Worm (Caenorhabditis elegans) whole organism, midembryonic: Measurements from ENCODE around the gene xpo-1.

Experiments used
- T22C8.4 ChIP-seq: fragments of 200-800 bp; sonication (Bioruptor generic); IDR thresholded peaks from 2 replicates; pipeline ENCODE4 v1.3.6; 2022; ENCODE audit warnings: missing genetic modification characterization, missing compliant biosample characterization
- cog-1 ChIP-seq: sonication (generic microtip); optimal IDR thresholded peaks from 2 replicates; lab custom pipeline; 2016; ENCODE audit warnings: missing genetic modification characterization, missing compliant biosample characterization
- flt-1 ChIP-seq: fragments of 200-800 bp; sonication (Bioruptor generic); IDR thresholded peaks from 2 replicates; pipeline ENCODE4 v1.3.6; 2022; ENCODE audit warnings: missing genetic modification characterization, missing compliant biosample characterization
- klf-2 ChIP-seq: fragments of 200-800 bp; sonication (Bioruptor generic); conservative IDR thresholded peaks from 2 replicates; pipeline ENCODE4 v1.3.6; 2022; ENCODE audit warnings: missing genetic modification reagents, missing genetic modification characterization, missing compliant biosample characterization
- med-1 ChIP-seq: sonication (generic microtip); optimal IDR thresholded peaks from 2 replicates; lab custom pipeline; 2017; ENCODE audit warnings: missing genetic modification characterization, mild to moderate bottlenecking, missing compliant biosample characterization, antibody characterized with exemption, missing genetic modification reagents; ENCODE audit not compliant: insufficient read depth
- ref-1 ChIP-seq: fragments of 200-800 bp; sonication (Bioruptor generic); conservative IDR thresholded peaks from 2 replicates; pipeline ENCODE4 v1.3.6; 2022; ENCODE audit warnings: missing genetic modification reagents, missing genetic modification characterization, missing compliant biosample characterization
- tab-1 ChIP-seq: fragments of 200-800 bp; sonication (Bioruptor generic); IDR thresholded peaks from 2 replicates; pipeline ENCODE4 v1.3.6; 2022; ENCODE audit warnings: missing genetic modification characterization, missing compliant biosample characterization
- ztf-23 ChIP-seq: fragments of 200-800 bp; sonication (Bioruptor generic); IDR thresholded peaks from 2 replicates; pipeline ENCODE4 v1.3.6; 2022; ENCODE audit warnings: missing genetic modification reagents, missing genetic modification characterization, missing compliant biosample characterization
- ztf-29 ChIP-seq: fragments of 200-800 bp; sonication (Bioruptor generic); IDR thresholded peaks from 2 replicates; pipeline ENCODE4 v1.3.6; 2022; ENCODE audit warnings: missing genetic modification reagents, missing genetic modification characterization, missing compliant biosample characterization

The xpo-1 gene

ce11 chrV:7808444-7808843, 3.6 kb downstream of the xpo-1 start:
- TF ChIP-seq T22C8.4 (GFP tag; lab: Robert Waterston, UW) = no peak
- no peak for TF ChIP-seq ref-1 (GFP tag; lab: Robert Waterston, UW)
- TF ChIP-seq tab-1 (GFP tag; lab: Robert Waterston, UW) = no peak
- TF ChIP-seq klf-2 = no peak
- TF ChIP-seq ztf-23 (GFP tag; lab: Robert Waterston, UW) = no peak
- no peak for TF ChIP-seq med-1
- no peak for TF ChIP-seq flt-1 (GFP tag; lab: Robert Waterston, UW)
- TF ChIP-seq ztf-29 (GFP tag; lab: Robert Waterston, UW) = no peak
- no peak for TF ChIP-seq cog-1

ce11 chrV:7809320-7810256, 4.7 kb downstream of the xpo-1 start, which contains the start of gene ZK742.3:
TSS of gene ZK742.3 (minus strand) at chrV:7809912.
- TF ChIP-seq ref-1 (GFP tag; lab: Robert Waterston, UW) (no peak), cog-1 (no peak), klf-2 (no peak), T22C8.4 (GFP tag; lab: Robert Waterston, UW) (no peak), ztf-29 (GFP tag; lab: Robert Waterston, UW) (no peak), flt-1 (GFP tag; lab: Robert Waterston, UW) (no peak), ztf-23 (GFP tag; lab: Robert Waterston, UW) (no peak), tab-1 (GFP tag; lab: Robert Waterston, UW) (no peak)

- TF ChIP-seq med-1 (no peak), cog-1 (no peak), tab-1 (GFP tag; lab: Robert Waterston, UW) (no peak), ztf-29 (GFP tag; lab: Robert Waterston, UW) (no peak)
Measured at ce11 chrV:7810591-7810990, 5.7 kb downstream of the xpo-1 start.

- TF ChIP-seq cog-1 (no peak), tab-1 (GFP tag; lab: Robert Waterston, UW) (no peak), T22C8.4 (GFP tag; lab: Robert Waterston, UW) (no peak), ztf-23 (GFP tag; lab: Robert Waterston, UW) (no peak), ztf-29 (GFP tag; lab: Robert Waterston, UW) (no peak), flt-1 (GFP tag; lab: Robert Waterston, UW) (no peak), klf-2 (no peak), med-1 (no peak), ref-1 (GFP tag; lab: Robert Waterston, UW) (no peak)
Measured at ce11 chrV:7811758-7812157, 6.9 kb downstream of the xpo-1 start, which contains the start of gene ZK742.4. TSS of gene ZK742.4 (minus strand) at chrV:7811792.

- no peak for TF ChIP-seq ztf-29 (GFP tag; lab: Robert Waterston, UW)
- TF ChIP-seq cog-1 = no peak
- TF ChIP-seq T22C8.4 (GFP tag; lab: Robert Waterston, UW) = no peak
- TF ChIP-seq flt-1 (GFP tag; lab: Robert Waterston, UW) = no peak
- TF ChIP-seq klf-2 = no peak
- no peak for TF ChIP-seq tab-1 (GFP tag; lab: Robert Waterston, UW)
- TF ChIP-seq med-1 = no peak
- no peak for TF ChIP-seq ztf-23 (GFP tag; lab: Robert Waterston, UW)
- no peak for TF ChIP-seq ref-1 (GFP tag; lab: Robert Waterston, UW)
Measured at ce11 chrV:7814601-7815000, 9.7 kb downstream of the xpo-1 start, which contains the start of gene ZK742.6. TSS of gene ZK742.6 (minus strand) at chrV:7814942.

- no peak for TF ChIP-seq ztf-29 (GFP tag; lab: Robert Waterston, UW)
- TF ChIP-seq ztf-23 (GFP tag; lab: Robert Waterston, UW) = no peak
- TF ChIP-seq klf-2 = no peak
- no peak for TF ChIP-seq flt-1 (GFP tag; lab: Robert Waterston, UW)
- TF ChIP-seq tab-1 (GFP tag; lab: Robert Waterston, UW) = no peak
- no peak for TF ChIP-seq T22C8.4 (GFP tag; lab: Robert Waterston, UW)
- TF ChIP-seq cog-1 = no peak
- no peak for TF ChIP-seq med-1
- no peak for TF ChIP-seq ref-1 (GFP tag; lab: Robert Waterston, UW)
Measured at ce11 chrV:7816486-7816885, 11.6 kb downstream of the xpo-1 start.

ce11 chrV:7819585-7819984, 14.7 kb downstream of the xpo-1 start:
- TF ChIP-seq med-1 (no peak), klf-2 (no peak), ztf-29 (GFP tag; lab: Robert Waterston, UW) (no peak), tab-1 (GFP tag; lab: Robert Waterston, UW) (no peak), ztf-23 (GFP tag; lab: Robert Waterston, UW) (no peak), cog-1 (no peak), ref-1 (GFP tag; lab: Robert Waterston, UW) (no peak), T22C8.4 (GFP tag; lab: Robert Waterston, UW) (no peak), flt-1 (GFP tag; lab: Robert Waterston, UW) (no peak)

ce11 chrV:7820270-7820669, 15.4 kb downstream of the xpo-1 start, which contains the start of gene lbp-4:
TSS of gene lbp-4 (plus strand) at chrV:7820578.
- no peak for TF ChIP-seq ztf-29 (GFP tag; lab: Robert Waterston, UW)
- no peak for TF ChIP-seq ztf-23 (GFP tag; lab: Robert Waterston, UW)
- no peak for TF ChIP-seq tab-1 (GFP tag; lab: Robert Waterston, UW)
- TF ChIP-seq flt-1 (GFP tag; lab: Robert Waterston, UW) = no peak
- no peak for TF ChIP-seq cog-1
- no peak for TF ChIP-seq med-1
- TF ChIP-seq klf-2 = no peak

- TF ChIP-seq flt-1 (GFP tag; lab: Robert Waterston, UW) (no peak), cog-1 (no peak), med-1 (no peak), ztf-29 (GFP tag; lab: Robert Waterston, UW) (no peak)
Measured at ce11 chrV:7822655-7823054, 17.8 kb downstream of the xpo-1 start.

- no peak for TF ChIP-seq ref-1 (GFP tag; lab: Robert Waterston, UW)
Measured at ce11 chrV:7824138-7824537, 19.3 kb downstream of the xpo-1 start.
